Fruit fly (Drosophila melanogaster): ENCODE data around the gene Vps15.

Gene Vps15

DNA sequence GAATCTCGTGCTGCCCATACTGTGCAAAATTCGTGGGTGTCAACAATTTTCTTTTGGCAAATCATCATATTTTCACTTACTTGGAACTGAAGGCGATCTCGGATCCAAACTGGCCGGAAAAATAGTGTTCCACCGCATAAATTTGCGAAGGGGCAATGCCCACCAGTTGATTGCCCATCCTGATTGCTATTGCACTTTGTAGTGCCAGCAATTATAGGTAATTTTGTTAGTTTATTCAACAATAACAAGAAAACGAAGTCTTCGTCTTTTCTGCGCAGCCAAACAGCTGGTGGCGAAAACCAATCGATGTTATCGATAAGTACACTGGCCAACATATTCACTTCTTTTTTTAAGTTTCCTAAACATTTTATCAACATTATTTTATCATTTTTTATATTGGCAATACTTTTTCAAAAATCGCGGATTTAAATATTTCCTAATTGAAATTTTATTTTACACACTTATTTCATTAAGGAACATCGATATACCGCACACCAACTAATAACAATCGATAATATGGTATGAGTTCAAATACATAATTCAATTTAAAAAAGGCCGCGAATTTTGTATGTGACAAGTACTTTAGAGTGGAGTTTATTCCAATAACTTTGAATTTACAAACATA, at the start of gene Vps15:
Vps15 (minus strand) TSS at position 294 of the 625 bp plus-strand sequence.
- TF ChIP-seq CG8478 (optimal IDR thresholded peaks at IDR 0.05) (no peak), CTCF (optimal IDR thresholded peaks at IDR 0.05) (no peak)

DNA sequence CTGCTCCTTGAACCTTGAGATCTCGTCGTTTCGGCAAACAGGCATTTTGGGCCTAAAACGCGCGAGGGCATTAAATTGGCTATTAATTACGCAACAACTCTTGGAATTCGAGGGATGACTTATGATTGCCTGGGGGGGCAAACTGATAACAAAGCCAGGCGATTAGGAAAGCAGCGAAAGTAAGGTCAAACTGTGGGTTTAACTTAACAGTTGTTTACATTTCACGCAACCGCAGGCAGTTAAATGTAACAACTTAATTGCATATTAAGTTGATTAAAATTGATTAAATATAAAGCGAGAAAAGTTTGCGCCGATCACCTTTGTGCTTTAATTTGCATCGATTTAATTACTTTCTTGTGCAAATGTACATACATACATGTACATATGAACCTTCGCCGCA, 42.0 kb upstream of the Vps15 start:
- TF ChIP-seq CG8478 (optimal IDR thresholded peaks at IDR 0.05) (no peak), CTCF (optimal IDR thresholded peaks at IDR 0.05) (no peak)

DNA sequence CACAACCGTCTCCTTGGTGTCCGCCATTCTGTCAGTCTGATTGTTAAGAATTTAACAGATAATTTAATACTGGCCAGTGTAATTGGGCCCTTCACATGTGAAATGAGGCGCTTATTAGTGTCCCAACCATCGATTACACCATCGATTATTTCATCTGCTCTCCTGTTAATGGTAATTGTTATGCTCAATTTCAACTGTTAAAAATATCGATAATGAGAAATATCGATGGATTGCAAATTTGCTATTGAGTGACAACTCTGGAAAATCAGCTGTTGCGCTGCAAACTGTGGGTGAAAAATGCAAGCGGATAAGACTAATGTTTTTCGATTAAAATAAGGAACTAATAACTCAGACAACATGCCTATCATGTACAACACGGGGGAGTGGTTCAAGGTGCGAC, 21.1 kb upstream of the Vps15 start, which contains the start of the genes TrpRS and Vps16A:
TrpRS (minus strand) TSS at position 140 of the 400 bp plus-strand sequence.
Vps16A (plus strand) TSS at position 255 of the 400 bp plus-strand sequence.
- TF ChIP-seq CTCF (optimal IDR thresholded peaks at IDR 0.05) (peak; percentile 10 to 27), CG8478 (optimal IDR thresholded peaks at IDR 0.05) (no peak)

- TF ChIP-seq CTCF (optimal IDR thresholded peaks at IDR 0.05): no peak
- TF ChIP-seq CG8478 (optimal IDR thresholded peaks at IDR 0.05): no peak
These were observed 18.4 kb upstream of the Vps15 start, which contains the start of gene sage for dm6 chr3R:9264042-9264441. Gene sage, minus strand, starts transcription at chr3R:9264142.

- TF ChIP-seq CG8478 (optimal IDR thresholded peaks at IDR 0.05) (no peak), CTCF (optimal IDR thresholded peaks at IDR 0.05) (peak in 1 of 2 experiments; percentile 8)
These were observed 14.8 kb upstream of the Vps15 start, which contains the start of gene ATP6AP2 for dm6 chr3R:9260421-9260973. Gene ATP6AP2, plus strand, starts transcription at chr3R:9260638.

DNA sequence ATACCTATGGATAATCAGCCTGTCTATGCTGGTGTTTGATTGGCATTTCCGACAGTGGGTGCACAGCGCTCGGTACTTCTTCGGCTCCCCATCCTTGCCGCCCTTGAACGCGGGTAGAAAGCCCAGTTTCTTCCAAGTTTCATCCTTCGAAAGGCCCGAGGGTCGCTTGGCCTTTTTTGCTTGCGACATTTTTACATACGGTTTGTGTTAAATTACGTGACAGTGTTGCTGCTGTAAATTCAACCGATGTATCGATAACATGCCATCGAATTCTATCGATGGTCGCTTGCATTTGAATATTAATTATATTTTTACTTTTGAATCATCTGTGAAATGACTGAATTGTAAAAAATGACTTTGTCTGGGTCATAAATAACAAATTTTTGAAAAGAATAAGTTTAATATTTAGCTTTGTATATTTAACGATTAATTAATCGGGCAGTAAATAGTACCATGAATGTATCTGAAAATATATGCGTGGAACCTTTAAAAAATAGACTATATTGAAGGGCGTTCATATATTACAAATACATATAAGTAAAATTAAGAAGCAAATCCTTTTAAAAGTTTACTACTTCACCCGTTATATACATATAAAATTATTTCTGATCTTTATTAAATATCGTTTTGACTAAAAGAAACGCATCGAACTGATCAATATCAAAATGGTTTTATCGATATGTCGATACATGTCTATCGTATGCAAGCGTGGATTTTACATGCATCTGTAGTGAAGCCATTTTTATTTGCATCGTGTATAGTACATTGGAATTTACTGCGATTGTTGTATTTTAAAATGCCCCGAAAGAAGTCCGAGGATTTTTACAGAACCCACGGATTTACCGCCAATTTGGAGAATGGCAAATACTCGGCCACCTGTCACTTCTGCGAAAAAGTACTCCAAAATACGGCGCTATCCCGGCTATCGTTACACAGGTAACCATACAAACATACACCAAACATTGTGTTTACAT, 12.9 kb upstream of the Vps15 start, which contains the start of the genes Ibf2 and Ibf1:
Ibf2 (minus strand) TSS at position 250 of the 974 bp plus-strand sequence.
Ibf1 (plus strand) TSS at position 713 of the 974 bp plus-strand sequence.
- TF ChIP-seq CG8478 (optimal IDR thresholded peaks at IDR 0.05) (no peak), CTCF (optimal IDR thresholded peaks at IDR 0.05) (no peak)

DNA sequence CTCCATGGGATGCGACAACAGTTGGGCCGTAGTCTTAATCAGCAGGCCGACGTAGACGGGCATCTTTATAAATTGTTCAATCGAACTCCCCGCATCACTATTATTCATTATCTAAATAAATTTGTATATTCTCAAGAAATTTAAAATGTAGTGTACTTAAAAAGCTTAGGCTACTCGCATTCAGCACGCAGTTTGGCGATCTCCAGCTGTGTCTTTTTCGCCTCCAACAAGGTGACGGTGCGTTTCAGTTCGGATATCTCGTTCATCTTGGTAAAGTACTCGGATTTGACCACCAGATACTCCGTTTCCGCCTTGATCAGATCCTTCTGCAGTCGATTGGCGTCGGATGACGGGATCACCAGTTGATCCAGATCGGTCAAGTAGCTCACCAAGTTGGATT, 11.9 kb upstream of the Vps15 start, which contains the start of gene CG16736:
CG16736 (minus strand) TSS at position 101 of the 400 bp plus-strand sequence.
- TF ChIP-seq CTCF (optimal IDR thresholded peaks at IDR 0.05) (no peak), CG8478 (optimal IDR thresholded peaks at IDR 0.05) (no peak)

dm6 chr3R:9254798-9255197, 9.1 kb upstream of the Vps15 start, which contains the start of gene CG16734:
Gene CG16734, plus strand, starts transcription at chr3R:9255052.
- no peak for TF ChIP-seq CTCF (optimal IDR thresholded peaks at IDR 0.05)
- no peak for TF ChIP-seq CG8478 (optimal IDR thresholded peaks at IDR 0.05)

dm6 chr3R:9251543-9251942, 5.9 kb upstream of the Vps15 start, which contains the start of gene St2:
Gene St2, plus strand, starts transcription at chr3R:9251843.
- TF ChIP-seq CG8478 (optimal IDR thresholded peaks at IDR 0.05) (no peak), CTCF (optimal IDR thresholded peaks at IDR 0.05) (no peak)

DNA sequence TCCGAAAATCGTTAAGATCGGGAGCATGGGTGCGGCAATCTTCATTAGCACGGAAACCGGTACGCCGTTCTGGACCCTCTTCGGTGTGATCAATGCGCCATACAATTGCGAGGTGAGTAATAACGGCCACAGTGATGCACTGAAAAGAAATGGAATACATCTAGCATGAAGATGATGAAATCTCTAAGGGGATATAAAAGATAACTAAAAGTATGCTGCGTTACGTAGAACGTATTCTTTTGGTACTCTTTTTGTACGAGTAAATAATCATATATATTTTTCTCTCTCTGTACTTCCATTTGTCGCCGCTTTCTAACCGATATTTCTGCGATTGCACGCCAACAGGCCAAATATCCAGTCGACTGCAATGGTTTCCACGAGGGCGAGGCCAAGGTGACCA, 5.2 kb upstream of the Vps15 start:
- TF ChIP-seq CTCF (optimal IDR thresholded peaks at IDR 0.05): no peak

DNA sequence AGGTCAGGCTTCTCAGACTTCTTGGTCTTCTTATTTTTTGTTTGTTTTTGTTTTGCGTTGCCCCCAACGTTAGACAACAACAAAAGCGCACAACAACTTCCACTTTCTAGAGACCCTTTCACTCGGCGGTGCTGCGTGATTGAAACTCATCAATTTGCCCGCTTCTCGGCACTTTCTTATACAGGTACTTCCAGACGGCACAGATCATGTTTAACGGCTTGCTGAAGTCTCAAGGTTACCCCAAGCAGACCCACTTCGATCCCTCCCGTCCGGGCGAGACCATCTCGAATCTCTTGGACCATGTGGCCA, 4.0 kb upstream of the Vps15 start:
- TF ChIP-seq CTCF (optimal IDR thresholded peaks at IDR 0.05): no peak

dm6 chr3R:9249025-9249735, 3.5 kb upstream of the Vps15 start:
- TF ChIP-seq CTCF (optimal IDR thresholded peaks at IDR 0.05) (no peak), CG8478 (optimal IDR thresholded peaks at IDR 0.05) (no peak)

dm6 chr3R:9246879-9247621, 1.4 kb upstream of the Vps15 start:
- TF ChIP-seq CTCF (optimal IDR thresholded peaks at IDR 0.05) (no peak), CG8478 (optimal IDR thresholded peaks at IDR 0.05) (no peak)

dm6 chr3R:9246366-9246765, 697 bp upstream of the Vps15 start, which contains the start of gene CG8420:
Gene CG8420, plus strand, starts transcription at chr3R:9246649.
- no peak for TF ChIP-seq CTCF (optimal IDR thresholded peaks at IDR 0.05)
- TF ChIP-seq CG8478 (optimal IDR thresholded peaks at IDR 0.05): no peak
